Worm (Caenorhabditis elegans): ENCODE measurements around the gene pqn-54.

pqn-54 gene

ce11 chrV:1447079-1447478, 17.7 kb upstream of the pqn-54 start, which contains the start of gene cnc-4:
Gene cnc-4 (plus strand): TSS chrV:1447195.
- no peak for TF ChIP-seq R02D3.7 (tag; optimal IDR thresholded peaks at IDR 0.05)
- TF ChIP-seq snpc-4 (tag; optimal IDR thresholded peaks at IDR 0.05), result no peak
- no peak for TF ChIP-seq hmg-11 (tag; optimal IDR thresholded peaks at IDR 0.05)
- TF ChIP-seq fkh-10 (GFP tag; optimal IDR thresholded peaks at IDR 0.05), result no peak
- no peak for TF ChIP-seq sea-2 (GFP tag; optimal IDR thresholded peaks at IDR 0.05)
- TF ChIP-seq nhr-43 (tag; optimal IDR thresholded peaks at IDR 0.05; ENCODE audit: poor library complexity, severe bottlenecking), result no peak
- no peak for TF ChIP-seq pha-4 (tag; optimal IDR thresholded peaks at IDR 0.05)
- TF ChIP-seq zag-1 (tag; optimal IDR thresholded peaks at IDR 0.05), result no peak
- no peak for TF ChIP-seq nhr-28 (tag; optimal IDR thresholded peaks at IDR 0.05)
- TF ChIP-seq nhr-23 (tag; optimal IDR thresholded peaks at IDR 0.05), result no peak
- no peak for TF ChIP-seq ama-1 (optimal IDR thresholded peaks at IDR 0.05)
- TF ChIP-seq jun-1 (tag; optimal IDR thresholded peaks at IDR 0.05), result no peak
- TF ChIP-seq fkh-2 (tag; optimal IDR thresholded peaks at IDR 0.05), result no peak
- no peak for TF ChIP-seq tbx-2 (tag; optimal IDR thresholded peaks at IDR 0.05)
- no peak for TF ChIP-seq egl-5 (tag; optimal IDR thresholded peaks at IDR 0.05)

- TF ChIP-seq nhr-43 (tag; optimal IDR thresholded peaks at IDR 0.05; ENCODE audit: poor library complexity, severe bottlenecking) (no peak), nhr-25 (tag; optimal IDR thresholded peaks at IDR 0.05) (peak; percentile 41), aly-2 (tag; optimal IDR thresholded peaks at IDR 0.05) (no peak), lin-39 (tag; optimal IDR thresholded peaks at IDR 0.05) (no peak)
These were observed 17.1 kb upstream of the pqn-54 start, which contains the start of gene cnc-3 for ce11 chrV:1447724-1448123. Gene cnc-3 (plus strand): TSS chrV:1448004.

ce11 chrV:1450160-1450559, 14.6 kb upstream of the pqn-54 start, which contains the start of gene cnc-2:
Gene cnc-2 (minus strand): TSS chrV:1450183.
- TF ChIP-seq snpc-4 (tag; optimal IDR thresholded peaks at IDR 0.05) (no peak), pqm-1 (tag; optimal IDR thresholded peaks at IDR 0.05) (no peak), fos-1 (tag; optimal IDR thresholded peaks at IDR 0.05) (no peak), lin-15B (tag; optimal IDR thresholded peaks at IDR 0.05) (no peak), lin-39 (tag; optimal IDR thresholded peaks at IDR 0.05) (no peak), lsy-12 (tag; optimal IDR thresholded peaks at IDR 0.05) (no peak), ceh-9 (tag; optimal IDR thresholded peaks at IDR 0.05) (no peak), ama-1 (optimal IDR thresholded peaks at IDR 0.05) (no peak), elt-2 (tag; optimal IDR thresholded peaks at IDR 0.05) (no peak), unc-62 (GFP tag; optimal IDR thresholded peaks at IDR 0.05) (no peak), hmg-11 (tag; optimal IDR thresholded peaks at IDR 0.05) (no peak), zag-1 (tag; optimal IDR thresholded peaks at IDR 0.05) (no peak), ztf-11 (tag; optimal IDR thresholded peaks at IDR 0.05) (no peak), ZK546.5 (tag; optimal IDR thresholded peaks at IDR 0.05) (no peak), ceh-82 (tag; optimal IDR thresholded peaks at IDR 0.05) (no peak)

ce11 chrV:1451334-1451733, 13.5 kb upstream of the pqn-54 start, which contains the start of gene srj-23:
Gene srj-23 (plus strand): TSS chrV:1451634.
- TF ChIP-seq unc-39 (tag; optimal IDR thresholded peaks at IDR 0.05) (no peak), fkh-2 (tag; optimal IDR thresholded peaks at IDR 0.05) (no peak), nhr-12 (tag; optimal IDR thresholded peaks at IDR 0.05) (no peak), nhr-25 (tag; optimal IDR thresholded peaks at IDR 0.05) (no peak), lsy-12 (tag; optimal IDR thresholded peaks at IDR 0.05) (no peak), nhr-76 (tag; optimal IDR thresholded peaks at IDR 0.05) (no peak), skn-1 (tag; optimal IDR thresholded peaks at IDR 0.05) (no peak), aly-2 (tag; optimal IDR thresholded peaks at IDR 0.05) (no peak), unc-62 (GFP tag; optimal IDR thresholded peaks at IDR 0.05) (no peak), nfya-1 (tag; optimal IDR thresholded peaks at IDR 0.05; ENCODE audit: insufficient read depth) (no peak), egl-5 (tag; optimal IDR thresholded peaks at IDR 0.05) (no peak), sea-2 (GFP tag; optimal IDR thresholded peaks at IDR 0.05) (no peak)

- no peak for TF ChIP-seq tbx-2 (tag; optimal IDR thresholded peaks at IDR 0.05)
- TF ChIP-seq R02D3.7 (tag; optimal IDR thresholded peaks at IDR 0.05), result no peak
These were observed 10.0 kb upstream of the pqn-54 start, which contains the start of gene chil-14 for ce11 chrV:1454762-1455161. Gene chil-14 (plus strand): TSS chrV:1455062.

ce11 chrV:1455280-1455679, 9.5 kb upstream of the pqn-54 start:
- TF ChIP-seq ztf-4 (tag; optimal IDR thresholded peaks at IDR 0.05) (no peak), eor-1 (tag; optimal IDR thresholded peaks at IDR 0.05) (no peak), ceh-82 (tag; optimal IDR thresholded peaks at IDR 0.05) (no peak), unc-39 (tag; optimal IDR thresholded peaks at IDR 0.05) (no peak), fkh-10 (GFP tag; optimal IDR thresholded peaks at IDR 0.05) (no peak), nhr-237 (tag; optimal IDR thresholded peaks at IDR 0.05) (no peak), ZK546.5 (tag; optimal IDR thresholded peaks at IDR 0.05) (no peak), zag-1 (tag; optimal IDR thresholded peaks at IDR 0.05) (no peak), fos-1 (tag; optimal IDR thresholded peaks at IDR 0.05) (no peak), nhr-23 (tag; optimal IDR thresholded peaks at IDR 0.05) (no peak), nhr-11 (tag; optimal IDR thresholded peaks at IDR 0.05) (no peak), nfya-1 (tag; optimal IDR thresholded peaks at IDR 0.05; ENCODE audit: insufficient read depth) (no peak)

Data from whole organism, L3 larva.